Worm (Caenorhabditis elegans): ENCODE results near the gene valv-1.

The valv-1 gene

DNA sequence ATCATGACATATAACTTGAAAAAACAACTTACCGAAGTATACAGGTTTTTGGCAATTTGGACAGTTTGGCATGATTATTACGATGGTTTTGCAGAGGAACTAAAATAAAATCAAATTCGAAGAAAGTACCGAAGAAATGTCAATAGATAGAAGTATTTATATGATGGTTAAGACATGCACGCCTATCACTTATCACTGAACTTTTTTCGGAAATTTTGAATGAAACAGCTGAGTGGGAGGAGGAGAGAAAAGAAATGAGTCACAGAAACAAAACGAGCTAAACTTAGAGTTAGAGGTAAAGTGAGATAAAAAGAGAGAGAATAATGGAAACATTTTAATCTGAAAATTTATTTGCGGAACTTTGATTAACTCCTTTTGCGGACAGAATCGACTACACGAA, at the start of gene valv-1:
Gene valv-1 (minus strand): TSS at position 101 of the 400 bp plus-strand sequence.
- TF ChIP-seq ztf-29 (GFP tag; IDR thresholded peaks at IDR 0.05) = no peak
- no peak for TF ChIP-seq tab-1 (GFP tag; IDR thresholded peaks at IDR 0.05)
- no peak for TF ChIP-seq T22C8.4 (GFP tag; IDR thresholded peaks at IDR 0.05)
- no peak for TF ChIP-seq ztf-23 (GFP tag; IDR thresholded peaks at IDR 0.05)
- TF ChIP-seq cog-1 (tag; optimal IDR thresholded peaks at IDR 0.05) = no peak
- TF ChIP-seq flt-1 (GFP tag; IDR thresholded peaks at IDR 0.05) = no peak

DNA sequence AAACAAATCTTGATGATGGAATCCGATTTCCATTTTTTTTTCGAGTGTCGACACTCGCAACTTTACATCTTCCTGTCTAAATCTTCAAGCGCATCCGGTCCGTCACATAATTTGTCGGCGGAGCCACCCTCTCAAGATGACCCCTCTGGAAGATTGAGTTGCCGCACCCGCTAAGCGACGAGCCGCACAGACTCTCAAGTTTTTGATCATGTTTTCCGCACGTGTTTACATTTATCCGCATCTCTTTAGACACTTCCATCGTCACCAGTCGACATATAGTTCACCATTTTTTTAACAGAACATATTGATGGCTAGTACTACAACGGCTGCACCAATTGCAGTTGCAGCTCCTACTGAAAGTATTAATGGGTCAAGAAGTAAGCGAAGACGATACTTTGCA, 46.3 kb upstream of the valv-1 start, which contains the start of gene F55G1.1:
Gene F55G1.1 (plus strand): TSS at position 301 of the 400 bp plus-strand sequence.
- TF ChIP-seq T22C8.4 (GFP tag; IDR thresholded peaks at IDR 0.05) = no peak
- TF ChIP-seq klf-2 (GFP tag; conservative IDR thresholded peaks at IDR 0.05) = no peak
- no peak for TF ChIP-seq tab-1 (GFP tag; IDR thresholded peaks at IDR 0.05)
- TF ChIP-seq ref-1 (GFP tag; conservative IDR thresholded peaks at IDR 0.05) = no peak
- TF ChIP-seq med-1 (GFP tag; optimal IDR thresholded peaks at IDR 0.05; ENCODE audit: insufficient read depth) = no peak
- no peak for TF ChIP-seq ztf-29 (GFP tag; IDR thresholded peaks at IDR 0.05)
- no peak for TF ChIP-seq flt-1 (GFP tag; IDR thresholded peaks at IDR 0.05)
- TF ChIP-seq cog-1 (tag; optimal IDR thresholded peaks at IDR 0.05) = no peak

- TF ChIP-seq klf-2 (GFP tag; conservative IDR thresholded peaks at IDR 0.05) = no peak
- TF ChIP-seq ref-1 (GFP tag; conservative IDR thresholded peaks at IDR 0.05) = no peak
- TF ChIP-seq T22C8.4 (GFP tag; IDR thresholded peaks at IDR 0.05) = no peak
- peak; percentile 65 for TF ChIP-seq flt-1 (GFP tag; IDR thresholded peaks at IDR 0.05)
- TF ChIP-seq ztf-23 (GFP tag; IDR thresholded peaks at IDR 0.05) = no peak
Measured at ce11 chrIV:7488457-7488783, 43.3 kb upstream of the valv-1 start.

- TF ChIP-seq T22C8.4 (GFP tag; IDR thresholded peaks at IDR 0.05) = 0 out of 2 replicates have a peak, but pooled peaks have one; percentile 6
- peak; percentile 67; the same call in 1 of the 2 replicates for TF ChIP-seq ztf-23 (GFP tag; IDR thresholded peaks at IDR 0.05)
- TF ChIP-seq cog-1 (tag; optimal IDR thresholded peaks at IDR 0.05) = peak; percentile 60
- no peak for TF ChIP-seq ref-1 (GFP tag; conservative IDR thresholded peaks at IDR 0.05)
- no peak for TF ChIP-seq med-1 (GFP tag; optimal IDR thresholded peaks at IDR 0.05; ENCODE audit: insufficient read depth)
- peak; percentile 90 for TF ChIP-seq flt-1 (GFP tag; IDR thresholded peaks at IDR 0.05)
Measured at ce11 chrIV:7487554-7488456, 42.7 kb upstream of the valv-1 start, which contains the start of the genes his-60 and his-59. TSS of gene his-60 (minus strand) at chrIV:7487992. TSS of gene his-59 (plus strand) at chrIV:7488249.

ce11 chrIV:7486201-7486947, 41.2 kb upstream of the valv-1 start, which contains the start of the genes his-61 and his-62:
TSS of gene his-61 (minus strand) at chrIV:7486217.
TSS of gene his-62 (plus strand) at chrIV:7486545.
- peak; percentile 58 for TF ChIP-seq flt-1 (GFP tag; IDR thresholded peaks at IDR 0.05)
- peak; percentile 97 for TF ChIP-seq cog-1 (tag; optimal IDR thresholded peaks at IDR 0.05)
- TF ChIP-seq ztf-23 (GFP tag; IDR thresholded peaks at IDR 0.05) = 0 out of 2 replicates have a peak, but pooled peaks have one; percentile 4
- no peak for TF ChIP-seq ref-1 (GFP tag; conservative IDR thresholded peaks at IDR 0.05)
- peak; percentile 73 for TF ChIP-seq klf-2 (GFP tag; conservative IDR thresholded peaks at IDR 0.05)
- TF ChIP-seq med-1 (GFP tag; optimal IDR thresholded peaks at IDR 0.05; ENCODE audit: insufficient read depth) = no peak

ce11 chrIV:7485565-7486200, 40.5 kb upstream of the valv-1 start:
- 0 out of 2 replicates have a peak, but pooled peaks have one; percentile 9 for TF ChIP-seq ztf-23 (GFP tag; IDR thresholded peaks at IDR 0.05)
- 0 out of 2 replicates have a peak, but pooled peaks have one; percentile 8 for TF ChIP-seq tab-1 (GFP tag; IDR thresholded peaks at IDR 0.05)
- peak; percentile 32; the same call in 1 of the 2 replicates for TF ChIP-seq ref-1 (GFP tag; conservative IDR thresholded peaks at IDR 0.05)

ce11 chrIV:7478134-7478533, 33.0 kb upstream of the valv-1 start, which contains the start of gene rod-1:
TSS of gene rod-1 (plus strand) at chrIV:7478452.
- no peak for TF ChIP-seq med-1 (GFP tag; optimal IDR thresholded peaks at IDR 0.05; ENCODE audit: insufficient read depth)

ce11 chrIV:7477697-7478096, 32.6 kb upstream of the valv-1 start:
- TF ChIP-seq flt-1 (GFP tag; IDR thresholded peaks at IDR 0.05) = no peak

DNA sequence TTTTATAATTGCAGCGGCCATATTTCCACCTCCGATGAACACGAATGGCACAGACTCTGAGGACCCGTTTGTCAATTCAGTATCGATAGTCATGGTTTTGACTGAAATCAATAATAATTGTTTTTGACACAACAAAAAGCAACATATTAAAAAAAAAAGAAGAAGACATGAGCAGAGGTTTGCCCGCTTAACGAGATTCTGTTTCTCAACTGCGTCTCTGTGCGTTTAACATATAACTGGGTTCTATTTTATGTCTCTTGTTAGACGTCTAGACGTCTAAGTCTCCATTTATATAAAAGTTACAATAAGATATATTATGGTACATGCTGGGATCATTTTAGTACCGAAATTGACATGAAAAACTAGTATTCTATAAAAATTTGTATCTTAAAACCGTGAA, 32.1 kb upstream of the valv-1 start, which contains the start of gene pycr-4:
Gene pycr-4 (minus strand): TSS at position 101 of the 400 bp plus-strand sequence.
- TF ChIP-seq flt-1 (GFP tag; IDR thresholded peaks at IDR 0.05) = no peak
- TF ChIP-seq ztf-29 (GFP tag; IDR thresholded peaks at IDR 0.05) = no peak
- TF ChIP-seq med-1 (GFP tag; optimal IDR thresholded peaks at IDR 0.05; ENCODE audit: insufficient read depth) = no peak
- no peak for TF ChIP-seq cog-1 (tag; optimal IDR thresholded peaks at IDR 0.05)
- no peak for TF ChIP-seq tab-1 (GFP tag; IDR thresholded peaks at IDR 0.05)
- no peak for TF ChIP-seq klf-2 (GFP tag; conservative IDR thresholded peaks at IDR 0.05)
- no peak for TF ChIP-seq T22C8.4 (GFP tag; IDR thresholded peaks at IDR 0.05)
- TF ChIP-seq ztf-23 (GFP tag; IDR thresholded peaks at IDR 0.05) = no peak
- TF ChIP-seq ref-1 (GFP tag; conservative IDR thresholded peaks at IDR 0.05) = no peak

ce11 chrIV:7474826-7475225, 29.7 kb upstream of the valv-1 start, which contains the start of gene slc-25A18.2:
TSS of gene slc-25A18.2 (plus strand) at chrIV:7475041.
- TF ChIP-seq klf-2 (GFP tag; conservative IDR thresholded peaks at IDR 0.05) (no peak), cog-1 (tag; optimal IDR thresholded peaks at IDR 0.05) (no peak), ref-1 (GFP tag; conservative IDR thresholded peaks at IDR 0.05) (no peak), T22C8.4 (GFP tag; IDR thresholded peaks at IDR 0.05) (no peak)
